Fruit fly (Drosophila melanogaster) whole organism, embryonic: ENCODE measurements around the gene Jon99Ciii.

Experiments used
- BEAF-32 ChIP-seq: fragments of 200-800 bp; sonication (Bioruptor generic); optimal IDR thresholded peaks from 3 replicates; lab custom pipeline; 2017; ENCODE audit warnings: missing biosample characterization, missing genetic modification characterization, mild to moderate bottlenecking, moderate library complexity, missing genetic modification reagents
- Blimp-1 ChIP-seq: fragments of 200-800 bp; sonication (Bioruptor generic); optimal IDR thresholded peaks from 3 replicates; lab custom pipeline; 2018; ENCODE audit warnings: missing biosample characterization, missing genetic modification characterization, mild to moderate bottlenecking, moderate library complexity, missing genetic modification reagents
- CG10431 ChIP-seq: fragments of 200-800 bp; sonication (Bioruptor generic); optimal IDR thresholded peaks from 3 replicates; lab custom pipeline; 2018; ENCODE audit warnings: missing biosample characterization, mild to moderate bottlenecking, missing genetic modification characterization
- CG10462 ChIP-seq: fragments of 200-800 bp; sonication (Bioruptor generic); optimal IDR thresholded peaks from 2 replicates; lab custom pipeline; 2016; ENCODE audit warnings: missing biosample characterization, missing genetic modification characterization
- CG10959 ChIP-seq: fragments of 200-800 bp; sonication (Bioruptor generic); IDR thresholded peaks from 2 replicates; pipeline ENCODE4 v1.3.6; 2022; ENCODE audit warnings: missing biosample characterization, missing genetic modification characterization
- CG11093 ChIP-seq: fragments of 200-800 bp; sonication (Bioruptor generic); IDR thresholded peaks from 3 replicates; pipeline ENCODE4 v1.3.6; 2022; ENCODE audit warnings: missing biosample characterization, missing genetic modification characterization
- CG11696 ChIP-seq: fragments of 200-800 bp; sonication (Bioruptor generic); IDR thresholded peaks from 2 replicates; pipeline ENCODE4 v1.3.6; 2022; ENCODE audit warnings: missing biosample characterization, missing genetic modification characterization
- CG12071 ChIP-seq: fragments of 200-800 bp; sonication (Bioruptor generic); optimal IDR thresholded peaks from 3 replicates; lab custom pipeline; 2018; ENCODE audit warnings: missing biosample characterization, mild to moderate bottlenecking, missing genetic modification characterization
- CG15011 ChIP-seq: fragments of 200-800 bp; sonication (Bioruptor generic); optimal IDR thresholded peaks from 3 replicates; lab custom pipeline; 2018; ENCODE audit warnings: missing biosample characterization, mild to moderate bottlenecking, missing genetic modification characterization
- CG15479 ChIP-seq: fragments of 200-800 bp; sonication (Bioruptor generic); optimal IDR thresholded peaks from 3 replicates; lab custom pipeline; 2019; ENCODE audit warnings: missing biosample characterization, mild to moderate bottlenecking, missing genetic modification characterization, moderate library complexity
- CG2875 ChIP-seq: fragments of 200-800 bp; sonication (Bioruptor generic); optimal IDR thresholded peaks from 2 replicates; lab custom pipeline; 2017; ENCODE audit warnings: missing biosample characterization, mild to moderate bottlenecking, missing genetic modification characterization, missing genetic modification reagents
- CG2889 ChIP-seq: fragments of 200-800 bp; sonication (Bioruptor generic); IDR thresholded peaks from 3 replicates; pipeline ENCODE4 v1.3.6; 2022; ENCODE audit warnings: missing biosample characterization, missing genetic modification characterization
- CG4424 ChIP-seq: fragments of 200-800 bp; sonication (Bioruptor generic); optimal IDR thresholded peaks from 3 replicates; lab custom pipeline; 2016; ENCODE audit warnings: missing biosample characterization, missing genetic modification characterization
- CG4617 ChIP-seq: fragments of 200-800 bp; sonication (Bioruptor generic); optimal IDR thresholded peaks from 3 replicates; lab custom pipeline; 2016; ENCODE audit warnings: missing biosample characterization, missing genetic modification characterization, borderline replicate concordance
- CG6813 ChIP-seq: fragments of 200-800 bp; sonication (Bioruptor generic); optimal IDR thresholded peaks from 2 replicates; lab custom pipeline; 2017; ENCODE audit warnings: missing biosample characterization, missing genetic modification characterization, mild to moderate bottlenecking, moderate library complexity, missing genetic modification reagents
- CG6854 ChIP-seq: fragments of 200-800 bp; sonication (Bioruptor generic); optimal IDR thresholded peaks from 3 replicates; lab custom pipeline; 2017; ENCODE audit warnings: missing biosample characterization, mild to moderate bottlenecking, missing genetic modification characterization
- CG9727 ChIP-seq: fragments of 200-800 bp; sonication (Bioruptor generic); optimal IDR thresholded peaks from 3 replicates; lab custom pipeline; 2017; ENCODE audit warnings: missing biosample characterization, mild to moderate bottlenecking, missing genetic modification characterization
- CG9932 ChIP-seq: fragments of 200-800 bp; sonication (Bioruptor generic); IDR thresholded peaks from 2 replicates; pipeline ENCODE4 v1.3.6; 2022; ENCODE audit warnings: missing biosample characterization, missing genetic modification characterization
- D ChIP-seq, 2 experiments: fragments of 200-800 bp in 1 of 2; fragments of >200 bp in 1 of 2; sonication (Bioruptor generic) in 1 of 2; optimal IDR thresholded peaks; 2 replicates in 1 of 2; 3 replicates in 1 of 2; lab custom pipeline; 2017; ENCODE audit warnings: mild to moderate bottlenecking in 1 of 2, missing biosample characterization in 1 of 2, missing genetic modification characterization in 1 of 2, missing genetic modification reagents in 1 of 2
- Ets65A ChIP-seq: fragments of 200-800 bp; sonication (Bioruptor generic); peaks from one replicate; lab custom pipeline; 2016; ENCODE audit warnings: missing biosample characterization, missing genetic modification characterization
- Fer3 ChIP-seq: fragments of 200-800 bp; sonication (Bioruptor generic); optimal IDR thresholded peaks from 2 replicates; lab custom pipeline; 2018; ENCODE audit warnings: missing biosample characterization, mild to moderate bottlenecking, missing genetic modification characterization, moderate library complexity
- Hmr ChIP-seq: fragments of 200-800 bp; sonication (Bioruptor generic); optimal IDR thresholded peaks from 3 replicates; lab custom pipeline; 2017; ENCODE audit warnings: mild to moderate bottlenecking, missing biosample characterization, missing genetic modification reagents, missing genetic modification characterization
- Hmx ChIP-seq: fragments of 200-800 bp; sonication (Bioruptor generic); optimal IDR thresholded peaks from 2 replicates; lab custom pipeline; 2016; ENCODE audit warnings: missing biosample characterization, missing genetic modification characterization
- Max ChIP-seq: fragments of 200-800 bp; sonication (Bioruptor generic); optimal IDR thresholded peaks from 2 replicates; lab custom pipeline; 2016; ENCODE audit warnings: missing biosample characterization, mild to moderate bottlenecking, missing genetic modification characterization
- Myb ChIP-seq: fragments of 200-800 bp; sonication (Bioruptor generic); optimal IDR thresholded peaks from 2 replicates; lab custom pipeline; 2016; ENCODE audit warnings: missing biosample characterization, missing genetic modification characterization
- NfI ChIP-seq: fragments of 200-800 bp; sonication (Bioruptor generic); optimal IDR thresholded peaks from 3 replicates; lab custom pipeline; 2018; ENCODE audit warnings: missing biosample characterization, mild to moderate bottlenecking, missing genetic modification characterization, moderate library complexity
- Oli ChIP-seq: fragments of 200-800 bp; sonication (Bioruptor generic); optimal IDR thresholded peaks from 2 replicates; lab custom pipeline; 2018; ENCODE audit warnings: missing biosample characterization, mild to moderate bottlenecking, missing genetic modification characterization, moderate library complexity
- Ravus ChIP-seq: fragments of 200-800 bp; sonication (Bioruptor generic); IDR thresholded peaks from 2 replicates; pipeline ENCODE4 v1.3.6; 2022; ENCODE audit warnings: missing biosample characterization, missing genetic modification characterization
- Six4 ChIP-seq: fragments of 200-800 bp; sonication (Bioruptor generic); optimal IDR thresholded peaks from 2 replicates; lab custom pipeline; 2016; ENCODE audit warnings: missing biosample characterization, missing genetic modification characterization
- abd-A ChIP-seq: fragments of 200-800 bp; sonication (Bioruptor generic); optimal IDR thresholded peaks from 3 replicates; lab custom pipeline; 2019; ENCODE audit warnings: missing biosample characterization, mild to moderate bottlenecking, missing genetic modification characterization, moderate library complexity
- aop ChIP-seq: fragments of 200-800 bp; sonication (Bioruptor generic); IDR thresholded peaks from 2 replicates; pipeline ENCODE4 v1.3.6; 2022; ENCODE audit warnings: missing biosample characterization, missing genetic modification characterization
- bcd ChIP-seq: fragments of 200-800 bp; sonication (Bioruptor generic); optimal IDR thresholded peaks from 2 replicates; lab custom pipeline; 2017; ENCODE audit warnings: missing biosample characterization, mild to moderate bottlenecking, missing genetic modification characterization
- chm ChIP-seq: fragments of 200-800 bp; sonication (Bioruptor generic); IDR thresholded peaks from 2 replicates; pipeline ENCODE4 v1.3.6; 2022; ENCODE audit warnings: missing biosample characterization, missing genetic modification characterization
- crp ChIP-seq, 2 experiments: fragments of 200-800 bp; sonication (Bioruptor generic); optimal IDR thresholded peaks; 2 replicates in 1 of 2; 3 replicates in 1 of 2; lab custom pipeline; 2017; ENCODE audit warnings: missing biosample characterization in 2 of 2, missing genetic modification characterization in 2 of 2, mild to moderate bottlenecking in 1 of 2, moderate library complexity in 1 of 2
- dmrt11E ChIP-seq: fragments of 200-800 bp; sonication (Bioruptor generic); optimal IDR thresholded peaks from 3 replicates; lab custom pipeline; 2018; ENCODE audit warnings: missing biosample characterization, mild to moderate bottlenecking, missing genetic modification characterization, moderate library complexity
- en ChIP-seq: fragments of 200-800 bp; sonication (Bioruptor generic); optimal IDR thresholded peaks from 2 replicates; lab custom pipeline; 2016; ENCODE audit warnings: missing biosample characterization, missing genetic modification characterization
- gsb-n ChIP-seq: fragments of 200-800 bp; sonication (Bioruptor generic); optimal IDR thresholded peaks from 3 replicates; lab custom pipeline; 2018; ENCODE audit warnings: missing biosample characterization, mild to moderate bottlenecking, missing genetic modification characterization
- hb ChIP-seq: fragments of 200-800 bp; sonication (Bioruptor generic); IDR thresholded peaks from 3 replicates; pipeline ENCODE4 v1.3.6; 2022; ENCODE audit warnings: missing biosample characterization, missing genetic modification characterization; ENCODE audit not compliant: partially characterized antibody
- klu ChIP-seq: fragments of 200-800 bp; sonication (Bioruptor generic); IDR thresholded peaks from 2 replicates; pipeline ENCODE4 v1.3.6; 2022; ENCODE audit warnings: missing biosample characterization, missing genetic modification characterization
- kni ChIP-seq: fragments of 200-800 bp; sonication (Bioruptor generic); optimal IDR thresholded peaks from 3 replicates; lab custom pipeline; 2017; ENCODE audit warnings: mild to moderate bottlenecking, missing biosample characterization, missing genetic modification reagents, missing genetic modification characterization
- lola ChIP-seq, 3 experiments: fragments of >200 bp in 2 of 3; fragments of 200-800 bp in 1 of 3; sonication (Bioruptor generic) in 1 of 3; optimal IDR thresholded peaks; 2 replicates each; lab custom pipeline; 2017 to 2019; ENCODE audit warnings: missing biosample characterization in 3 of 3, missing genetic modification characterization in 3 of 3, mild to moderate bottlenecking in 1 of 3, moderate library complexity in 1 of 3
- maf-S ChIP-seq: fragments of 200-800 bp; sonication (Bioruptor generic); optimal IDR thresholded peaks from 2 replicates; lab custom pipeline; 2016; ENCODE audit warnings: missing biosample characterization, missing genetic modification characterization
- onecut ChIP-seq: fragments of 200-800 bp; sonication (Bioruptor generic); IDR thresholded peaks from 2 replicates; pipeline ENCODE4 v1.3.6; 2022; ENCODE audit warnings: missing biosample characterization, missing genetic modification characterization
- sd ChIP-seq: fragments of 200-800 bp; sonication (Bioruptor generic); optimal IDR thresholded peaks from 3 replicates; lab custom pipeline; 2018; ENCODE audit warnings: missing biosample characterization, mild to moderate bottlenecking, missing genetic modification characterization, moderate library complexity
- sim ChIP-seq: fragments of 200-800 bp; sonication (Bioruptor generic); IDR thresholded peaks from 2 replicates; pipeline ENCODE4 v1.3.6; 2022; ENCODE audit warnings: missing biosample characterization, missing genetic modification characterization
- sima ChIP-seq: fragments of 200-800 bp; sonication (Bioruptor generic); optimal IDR thresholded peaks from 2 replicates; lab custom pipeline; 2016; ENCODE audit warnings: missing biosample characterization, missing genetic modification characterization
- sug ChIP-seq: fragments of 200-800 bp; optimal IDR thresholded peaks from 2 replicates; lab custom pipeline; 2019; ENCODE audit warnings: missing biosample characterization, mild to moderate bottlenecking, missing genetic modification characterization, moderate library complexity
- tll ChIP-seq, 2 experiments: fragments of 200-800 bp in 1 of 2; fragments of >200 bp in 1 of 2; sonication (Bioruptor generic) in 1 of 2; optimal IDR thresholded peaks; 2 replicates each; lab custom pipeline; 2017 to 2019; ENCODE audit warnings: missing biosample characterization in 2 of 2, missing genetic modification characterization in 2 of 2, mild to moderate bottlenecking in 1 of 2, moderate library complexity in 1 of 2
- trh ChIP-seq: fragments of 200-800 bp; sonication (Bioruptor generic); optimal IDR thresholded peaks from 2 replicates; lab custom pipeline; 2016; ENCODE audit warnings: missing biosample characterization, missing genetic modification characterization
- tx ChIP-seq: fragments of 200-800 bp; sonication (Bioruptor generic); optimal IDR thresholded peaks from 2 replicates; lab custom pipeline; 2016; ENCODE audit warnings: missing biosample characterization, missing genetic modification characterization
- vvl ChIP-seq: fragments of 200-800 bp; sonication (Bioruptor generic); IDR thresholded peaks from 2 replicates; pipeline ENCODE4 v1.3.6; 2022; ENCODE audit warnings: missing biosample characterization, missing genetic modification characterization

Jon99Ciii gene

DNA sequence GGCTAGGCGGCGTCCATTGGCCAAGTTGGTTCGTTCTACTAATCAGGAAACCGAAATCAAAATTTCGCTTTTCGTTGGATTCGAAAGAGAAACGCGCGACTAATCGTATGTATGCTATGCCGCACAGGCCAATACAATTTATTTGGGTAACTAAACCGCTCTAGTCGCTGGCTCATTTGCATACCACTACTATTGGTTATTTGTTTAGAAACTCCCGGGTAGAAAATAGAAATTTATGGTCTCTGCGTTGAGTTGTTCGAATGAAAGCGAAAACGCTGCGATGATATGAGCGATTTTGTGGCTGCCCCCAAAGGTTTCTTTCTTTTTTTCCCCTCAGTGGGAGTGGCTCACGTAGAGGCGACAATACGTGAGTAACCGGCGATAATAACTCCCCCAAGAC, 29.0 kb upstream of the Jon99Ciii start:
- TF ChIP-seq onecut (no peak), lola (GFP tag; optimal IDR thresholded peaks at IDR 0.05; lab: Kevin White, UChicago) (no peak), dmrt11E (tag; lab: Kevin White, UChicago) (no peak), kni (GFP tag; lab: Kevin White, UChicago) (peak; percentile 49), sim (GFP tag; lab: Robert Waterston, UW) (no peak), Six4 (GFP tag; lab: Kevin White, UChicago) (no peak), Fer3 (no peak), en (no peak), Ravus (GFP tag; lab: Robert Waterston, UW) (no peak), Blimp-1 (GFP tag; lab: Kevin White, UChicago) (peak; percentile 97), CG10959 (no peak), CG6813 (GFP tag; lab: Kevin White, UChicago) (no peak), Max (GFP tag; lab: Kevin White, UChicago) (no peak), CG9932 (GFP tag; lab: Robert Waterston, UW) (no peak), maf-S (GFP tag; lab: Kevin White, UChicago) (no peak), gsb-n (tag; lab: Kevin White, UChicago) (peak; percentile 37), Myb (GFP tag; lab: Kevin White, UChicago) (no peak), hb (GFP tag; lab: Robert Waterston, UW) (no peak), CG15011 (GFP tag; lab: Kevin White, UChicago) (no peak), D (optimal IDR thresholded peaks at IDR 0.05; lab: Kevin White, UChicago) (no peak), D (GFP tag; optimal IDR thresholded peaks at IDR 0.05; lab: Kevin White, UChicago) (no peak), NfI (GFP tag; lab: Kevin White, UChicago) (no peak), Hmr (GFP tag; lab: Kevin White, UChicago) (no peak), CG15479 (no peak), vvl (peak; percentile 65; the same call in 1 of the 2 replicates), CG2889 (no peak), bcd (GFP tag; lab: Kevin White, UChicago) (no peak), abd-A (tag; lab: Kevin White, UChicago) (no peak), Ets65A (GFP tag; lab: Kevin White, UChicago) (peak; percentile 74), klu (no peak), sima (GFP tag; lab: Kevin White, UChicago) (no peak)
- TF ChIP-seq, all 482 proteins: peak for 5

DNA sequence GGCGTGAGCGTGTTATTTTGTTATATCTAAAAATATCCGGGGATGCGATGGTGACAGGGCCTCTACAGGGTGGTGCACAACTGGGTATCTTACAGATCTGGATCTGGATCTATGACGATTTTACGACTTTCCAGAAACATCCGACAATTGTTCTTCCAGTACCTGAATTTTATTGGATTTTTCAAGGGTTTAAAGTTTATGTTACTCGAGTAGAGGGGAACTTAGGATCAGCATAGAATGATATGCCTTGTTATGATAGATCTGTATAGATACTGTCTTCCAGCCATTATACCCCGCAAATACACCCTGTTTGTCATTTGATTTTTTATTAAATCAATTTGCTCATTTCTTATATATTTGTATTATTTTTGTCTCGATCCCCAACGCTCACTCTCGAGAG, 27.6 kb upstream of the Jon99Ciii start:
- peak; percentile 35; the same call in 1 of the 3 replicates for TF ChIP-seq CG11093
- no peak for TF ChIP-seq CG6854 (GFP tag; lab: Kevin White, UChicago)
- TF ChIP-seq CG9727, result peak; percentile 34
- no peak for TF ChIP-seq BEAF-32
- TF ChIP-seq trh (GFP tag; lab: Kevin White, UChicago), result no peak
- no peak for TF ChIP-seq CG4617 (GFP tag; lab: Kevin White, UChicago)
- TF ChIP-seq crp (GFP tag; optimal IDR thresholded peaks at IDR 0.05; lab: Kevin White, UChicago), result no peak
- no peak for TF ChIP-seq Hmx (GFP tag; lab: Kevin White, UChicago)
- peak; percentile 66 for TF ChIP-seq sug
- peak; percentile 64 for TF ChIP-seq CG12071 (GFP tag; lab: Kevin White, UChicago)
- TF ChIP-seq aop, result no peak
- no peak for TF ChIP-seq tll (GFP tag; optimal IDR thresholded peaks at IDR 0.05; lab: Kevin White, UChicago)
- no peak for TF ChIP-seq CG10431 (GFP tag; lab: Kevin White, UChicago)
- TF ChIP-seq Oli (tag; lab: Kevin White, UChicago), result peak; percentile 73
- no peak for TF ChIP-seq CG2875
- TF ChIP-seq sd (tag; lab: Kevin White, UChicago), result no peak
- TF ChIP-seq CG4424 (GFP tag; lab: Kevin White, UChicago), result peak; percentile 52
- TF ChIP-seq CG11696 (GFP tag; lab: Robert Waterston, UW), result 0 out of 2 replicates have a peak, but pooled peaks have one; percentile 27
- no peak for TF ChIP-seq chm
- no peak for TF ChIP-seq tx (GFP tag; lab: Kevin White, UChicago)
- TF ChIP-seq CG10462 (GFP tag; lab: Kevin White, UChicago), result no peak
